Fruit fly (Drosophila melanogaster) whole organism, embryonic: ENCODE results near the gene CG4658.
A peak's percentile ranks its signal among the peaks of the same experiment; 100 is the strongest.

Source experiments
- Adf1 ChIP-seq: fragments of 200-800 bp; sonication (Bioruptor generic); IDR thresholded peaks from 2 replicates; pipeline ENCODE4 v1.3.6; 2022; ENCODE audit warnings: missing biosample characterization, missing genetic modification characterization
- Atf-2 ChIP-seq: fragments of 200-800 bp; sonication (Bioruptor generic); optimal IDR thresholded peaks from 2 replicates; lab custom pipeline; 2016; ENCODE audit warnings: missing biosample characterization, missing genetic modification characterization
- Atf3 ChIP-seq: fragments of 200-800 bp; sonication (Bioruptor generic); optimal IDR thresholded peaks from 3 replicates; lab custom pipeline; 2016; ENCODE audit warnings: missing biosample characterization, missing genetic modification characterization
- Awh ChIP-seq: fragments of 200-800 bp; sonication (Bioruptor generic); IDR thresholded peaks from 2 replicates; pipeline ENCODE4, ENCODE4 v1.3.6; 2022; ENCODE audit warnings: missing biosample characterization, missing genetic modification characterization
- CG1024 ChIP-seq: fragments of 200-800 bp; sonication (Bioruptor generic); IDR thresholded peaks from 2 replicates; pipeline ENCODE4 v1.3.6; 2022; ENCODE audit warnings: missing biosample characterization, missing genetic modification characterization
- CG10654 ChIP-seq: fragments of 200-800 bp; sonication (Bioruptor generic); optimal IDR thresholded peaks from 2 replicates; lab custom pipeline; 2016; ENCODE audit warnings: missing biosample characterization, missing genetic modification characterization
- CG12769 ChIP-seq: fragments of 200-800 bp; sonication (Bioruptor generic); optimal IDR thresholded peaks from 2 replicates; lab custom pipeline; 2019; ENCODE audit warnings: missing biosample characterization, mild to moderate bottlenecking, missing genetic modification characterization, moderate library complexity
- CG12942 ChIP-seq: fragments of 200-800 bp; sonication (Bioruptor generic); optimal IDR thresholded peaks from 3 replicates; lab custom pipeline; 2016; ENCODE audit warnings: missing biosample characterization, missing genetic modification characterization
- CG13624 ChIP-seq: fragments of 200-800 bp; sonication (Bioruptor generic); optimal IDR thresholded peaks from 2 replicates; lab custom pipeline; 2016; ENCODE audit warnings: missing biosample characterization, missing genetic modification characterization
- CG14050 ChIP-seq: fragments of 200-800 bp; sonication (Bioruptor generic); IDR thresholded peaks from 3 replicates; pipeline ENCODE4 v1.3.6; 2022; ENCODE audit warnings: missing biosample characterization, missing genetic modification characterization
- CG15011 ChIP-seq: fragments of 200-800 bp; sonication (Bioruptor generic); optimal IDR thresholded peaks from 3 replicates; lab custom pipeline; 2018; ENCODE audit warnings: missing biosample characterization, mild to moderate bottlenecking, missing genetic modification characterization
- CG17328 ChIP-seq: fragments of 200-800 bp; sonication (Bioruptor generic); IDR thresholded peaks from 2 replicates; pipeline ENCODE4 v1.3.6; 2022; ENCODE audit warnings: missing biosample characterization, missing genetic modification characterization
- CG17829 ChIP-seq: fragments of 200-800 bp; optimal IDR thresholded peaks from 2 replicates; lab custom pipeline; 2019; ENCODE audit warnings: missing biosample characterization, mild to moderate bottlenecking, missing genetic modification characterization, moderate library complexity
- CG18619 ChIP-seq: fragments of 200-800 bp; sonication (Bioruptor generic); optimal IDR thresholded peaks from 3 replicates; lab custom pipeline; 2017; ENCODE audit warnings: missing biosample characterization, mild to moderate bottlenecking, missing genetic modification characterization
- CG2129 ChIP-seq: fragments of 200-800 bp; sonication (Bioruptor generic); IDR thresholded peaks from 2 replicates; pipeline ENCODE4 v1.3.6; 2022; ENCODE audit warnings: missing biosample characterization, missing genetic modification characterization; ENCODE audit not compliant: partially characterized antibody
- CG31388 ChIP-seq: fragments of 200-800 bp; sonication (Bioruptor generic); optimal IDR thresholded peaks from 2 replicates; lab custom pipeline; 2016; ENCODE audit warnings: missing biosample characterization, missing genetic modification characterization
- CG3407 ChIP-seq: fragments of 200-800 bp; sonication (Bioruptor generic); optimal IDR thresholded peaks from 2 replicates; lab custom pipeline; 2018; ENCODE audit warnings: missing biosample characterization, mild to moderate bottlenecking, missing genetic modification characterization
- CG42726 ChIP-seq: fragments of 200-800 bp; sonication (Bioruptor generic); IDR thresholded peaks from 2 replicates; pipeline ENCODE4 v1.3.6; 2022; ENCODE audit warnings: missing biosample characterization, missing genetic modification characterization; ENCODE audit not compliant: partially characterized antibody
- CG43689 ChIP-seq: fragments of 200-800 bp; sonication (Bioruptor generic); IDR thresholded peaks from 2 replicates; pipeline ENCODE4 v1.3.6; 2022; ENCODE audit warnings: missing biosample characterization, missing genetic modification characterization
- CG6689 ChIP-seq: fragments of 200-800 bp; sonication (Bioruptor generic); IDR thresholded peaks from 2 replicates; pipeline ENCODE4 v1.3.6; 2022; ENCODE audit warnings: missing biosample characterization, missing genetic modification characterization
- CG6813 ChIP-seq: fragments of 200-800 bp; sonication (Bioruptor generic); optimal IDR thresholded peaks from 2 replicates; lab custom pipeline; 2017; ENCODE audit warnings: missing biosample characterization, missing genetic modification characterization, mild to moderate bottlenecking, moderate library complexity, missing genetic modification reagents
- CG7928 ChIP-seq: fragments of 200-800 bp; sonication (Bioruptor generic); optimal IDR thresholded peaks from 2 replicates; lab custom pipeline; 2017; ENCODE audit warnings: missing biosample characterization, mild to moderate bottlenecking, missing genetic modification characterization
- CG9437 ChIP-seq: fragments of 200-800 bp; sonication (Bioruptor generic); optimal IDR thresholded peaks from 2 replicates; lab custom pipeline; 2018; ENCODE audit warnings: missing biosample characterization, mild to moderate bottlenecking, missing genetic modification characterization
- CrebB ChIP-seq: fragments of 200-800 bp; sonication (Bioruptor generic); optimal IDR thresholded peaks from 3 replicates; lab custom pipeline; 2018; ENCODE audit warnings: missing biosample characterization, mild to moderate bottlenecking, missing genetic modification characterization
- Doc3 ChIP-seq: fragments of 200-800 bp; sonication (Bioruptor generic); IDR thresholded peaks from 3 replicates; pipeline ENCODE4 v1.3.6; 2022; ENCODE audit warnings: missing biosample characterization, missing genetic modification characterization; ENCODE audit not compliant: partially characterized antibody
- HLH3B ChIP-seq: fragments of 200-800 bp; sonication (Bioruptor generic); IDR thresholded peaks from 2 replicates; pipeline ENCODE4 v1.3.6; 2022; ENCODE audit warnings: missing biosample characterization, missing genetic modification characterization
- HmgZ ChIP-seq: fragments of 200-800 bp; sonication (Bioruptor generic); optimal IDR thresholded peaks from 2 replicates; lab custom pipeline; 2018; ENCODE audit warnings: missing biosample characterization, mild to moderate bottlenecking, missing genetic modification characterization
- Hmr ChIP-seq: fragments of 200-800 bp; sonication (Bioruptor generic); optimal IDR thresholded peaks from 3 replicates; lab custom pipeline; 2017; ENCODE audit warnings: mild to moderate bottlenecking, missing biosample characterization, missing genetic modification reagents, missing genetic modification characterization
- Hr39 ChIP-seq: fragments of >200 bp; optimal IDR thresholded peaks from 2 replicates; lab custom pipeline; 2017
- Hr78 ChIP-seq, 2 experiments: fragments of 200-800 bp in 1 of 2; fragments of >200 bp in 1 of 2; sonication (Bioruptor generic) in 1 of 2; optimal IDR thresholded peaks; 2 replicates each; lab custom pipeline; 2017 to 2019; ENCODE audit warnings: missing biosample characterization in 2 of 2, missing genetic modification characterization in 2 of 2, mild to moderate bottlenecking in 1 of 2, moderate library complexity in 1 of 2
- Lpt ChIP-seq: fragments of >200 bp; optimal IDR thresholded peaks from 2 replicates; lab custom pipeline; 2018; ENCODE audit warnings: missing biosample characterization, missing genetic modification characterization
- Med ChIP-seq: fragments of 200-800 bp; sonication (Bioruptor generic); peaks from one replicate; lab custom pipeline; 2016; ENCODE audit warnings: missing biosample characterization, missing genetic modification characterization, mild to moderate bottlenecking, inconsistent platforms, moderate library complexity
- Mes4 ChIP-seq: fragments of 200-800 bp; sonication (Bioruptor generic); optimal IDR thresholded peaks from 2 replicates; lab custom pipeline; 2016; ENCODE audit warnings: missing biosample characterization, missing genetic modification characterization
- al ChIP-seq: fragments of 200-800 bp; sonication (Bioruptor generic); IDR thresholded peaks from 2 replicates; pipeline ENCODE4 v1.3.6; 2022; ENCODE audit warnings: missing biosample characterization, missing genetic modification characterization
- cad ChIP-seq: fragments of >200 bp; optimal IDR thresholded peaks from 2 replicates; lab custom pipeline; 2017; ENCODE audit warnings: missing biosample characterization, missing genetic modification characterization
- cas ChIP-seq: fragments of 200-800 bp; sonication (Bioruptor generic); IDR thresholded peaks from 2 replicates; pipeline ENCODE4 v1.3.6; 2022; ENCODE audit warnings: missing biosample characterization, missing genetic modification characterization
- disco-r ChIP-seq: fragments of 200-800 bp; sonication (Bioruptor generic); optimal IDR thresholded peaks from 2 replicates; lab custom pipeline; 2016; ENCODE audit warnings: missing biosample characterization, missing genetic modification characterization
- dmrt99B ChIP-seq: fragments of 200-800 bp; sonication (Bioruptor generic); optimal IDR thresholded peaks from 2 replicates; lab custom pipeline; 2018; ENCODE audit warnings: missing biosample characterization, mild to moderate bottlenecking, missing genetic modification characterization, moderate library complexity
- en ChIP-seq: fragments of 200-800 bp; sonication (Bioruptor generic); optimal IDR thresholded peaks from 2 replicates; lab custom pipeline; 2016; ENCODE audit warnings: missing biosample characterization, missing genetic modification characterization
- gce ChIP-seq: fragments of 200-800 bp; sonication (Bioruptor generic); IDR thresholded peaks from 3 replicates; pipeline ENCODE4 v1.3.6; 2022; ENCODE audit warnings: missing biosample characterization, missing genetic modification characterization
- gem ChIP-seq: fragments of 200-800 bp; sonication (Bioruptor generic); optimal IDR thresholded peaks from 2 replicates; lab custom pipeline; 2019; ENCODE audit warnings: missing biosample characterization, mild to moderate bottlenecking, missing genetic modification characterization, moderate library complexity
- luna ChIP-seq: fragments of 200-800 bp; sonication (Bioruptor generic); optimal IDR thresholded peaks from 2 replicates; lab custom pipeline; 2016; ENCODE audit warnings: missing biosample characterization, missing genetic modification characterization
- mirr ChIP-seq: fragments of 200-800 bp; sonication (Bioruptor generic); optimal IDR thresholded peaks from 3 replicates; lab custom pipeline; 2018; ENCODE audit warnings: missing biosample characterization, mild to moderate bottlenecking, missing genetic modification characterization
- phol ChIP-seq: fragments of 200-800 bp; sonication (Bioruptor generic); optimal IDR thresholded peaks from 3 replicates; lab custom pipeline; 2018; ENCODE audit warnings: missing biosample characterization, mild to moderate bottlenecking, missing genetic modification characterization, moderate library complexity
- sens-2 ChIP-seq: fragments of 200-800 bp; sonication (Bioruptor generic); IDR thresholded peaks from 2 replicates; pipeline ENCODE4 v1.3.6; 2022; ENCODE audit warnings: missing biosample characterization, missing genetic modification characterization
- sim ChIP-seq: fragments of 200-800 bp; sonication (Bioruptor generic); IDR thresholded peaks from 2 replicates; pipeline ENCODE4 v1.3.6; 2022; ENCODE audit warnings: missing biosample characterization, missing genetic modification characterization
- sr ChIP-seq: fragments of 200-800 bp; sonication (Bioruptor generic); IDR thresholded peaks from 3 replicates; pipeline ENCODE4 v1.3.6; 2022; ENCODE audit warnings: missing biosample characterization, missing genetic modification characterization
- tup ChIP-seq: fragments of 200-800 bp; sonication (Bioruptor generic); optimal IDR thresholded peaks from 2 replicates; lab custom pipeline; 2016; ENCODE audit warnings: missing biosample characterization, mild to moderate bottlenecking, missing genetic modification characterization, moderate library complexity
- usp ChIP-seq: fragments of >200 bp; optimal IDR thresholded peaks from 2 replicates; lab custom pipeline; 2017; ENCODE audit warnings: missing biosample characterization, missing genetic modification characterization
- wdn ChIP-seq: fragments of 200-800 bp; sonication (Bioruptor generic); IDR thresholded peaks from 2 replicates; pipeline ENCODE4 v1.3.6; 2022; ENCODE audit warnings: missing biosample characterization, missing genetic modification characterization

Gene CG4658

dm6 chr2L:9966983-9967737, 10.2 kb downstream of the CG4658 start, which contains the start of the genes Dref and RpL13 (continued):
- TF ChIP-seq tup (GFP tag; lab: Kevin White, UChicago) (peak; percentile 54), CG10654 (peak; percentile 79), phol (tag; lab: Kevin White, UChicago) (peak; percentile 74), disco-r (GFP tag; lab: Kevin White, UChicago) (peak; percentile 66), gce (GFP tag; lab: Robert Waterston, UW) (peak; percentile 90), Med (GFP tag; lab: Kevin White, UChicago) (peak; percentile 99), sr (GFP tag; lab: Robert Waterston, UW) (peak; percentile 85; the same call in 2 of the 3 replicates), CG2129 (GFP tag; lab: Robert Waterston, UW) (peak; percentile 47), gem (tag; lab: Kevin White, UChicago) (peak; percentile 73), CG31388 (GFP tag; lab: Kevin White, UChicago) (peak; percentile 3), CG18619 (peak; percentile 92), Doc3 (GFP tag; lab: Robert Waterston, UW) (peak; percentile 67), CG7928 (GFP tag; lab: Kevin White, UChicago) (peak; percentile 74), CG12769 (tag; lab: Kevin White, UChicago) (no peak), Awh (peak; percentile 75), HmgZ (tag; lab: Kevin White, UChicago) (peak; percentile 93), CG13624 (GFP tag; lab: Kevin White, UChicago) (peak; percentile 93), CG42726 (no peak), CG6689 (peak; percentile 44; the same call in 1 of the 2 replicates), al (GFP tag; lab: Robert Waterston, UW) (peak; percentile 68), CG6813 (peak; percentile 93), luna (GFP tag; lab: Kevin White, UChicago) (peak; percentile 79), CG43689 (GFP tag; lab: Robert Waterston, UW) (peak; percentile 63), wdn (GFP tag; lab: Robert Waterston, UW) (peak; percentile 75), Adf1 (GFP tag; lab: Robert Waterston, UW) (peak; percentile 50), CG1024 (GFP tag; lab: Robert Waterston, UW) (peak; percentile 69), Hmr (GFP tag; lab: Kevin White, UChicago) (peak; percentile 96), CG3407 (GFP tag; lab: Kevin White, UChicago) (peak; percentile 88), sim (GFP tag; lab: Robert Waterston, UW) (peak; percentile 76), dmrt99B (tag; lab: Kevin White, UChicago) (peak; percentile 81), Hr78 (GFP tag; optimal IDR thresholded peaks at IDR 0.05; lab: Kevin White, UChicago) (peak in 1 of 2 experiments; percentile 47), cad (GFP tag; lab: Kevin White, UChicago) (no peak), Mes4 (peak; percentile 95), CrebB (peak; percentile 92), Atf-2 (peak; percentile 80), CG9437 (peak; percentile 83), usp (GFP tag; lab: Kevin White, UChicago) (no peak), CG17328 (peak; percentile 88), CG15011 (peak; percentile 90), CG14050 (GFP tag; lab: Robert Waterston, UW) (peak; percentile 69), CG12942 (GFP tag; lab: Kevin White, UChicago) (peak; percentile 69), en (peak; percentile 86), Hr39 (lab: Kevin White, UChicago) (no peak), Atf3 (GFP tag; lab: Kevin White, UChicago) (peak; percentile 74), HLH3B (GFP tag; lab: Robert Waterston, UW) (peak; percentile 52; the same call in 1 of the 2 replicates), mirr (GFP tag; lab: Kevin White, UChicago) (peak; percentile 98), CG17829 (tag; lab: Kevin White, UChicago) (peak; percentile 86), cas (GFP tag; lab: Robert Waterston, UW) (no peak), sens-2 (GFP tag; lab: Robert Waterston, UW) (peak; percentile 92), Lpt (GFP tag; lab: Kevin White, UChicago) (no peak)
